Worm (Caenorhabditis elegans) whole organism, L3 larva: ENCODE measurements around the gene T07D3.2.

Experiments
- R02D3.7 ChIP-seq: fragments of 150-350 bp; optimal IDR thresholded peaks from 2 replicates; lab custom pipeline; 2014; ENCODE audit warnings: missing biosample characterization, missing genetic modification characterization
- ZK546.5 ChIP-seq: sonication (generic microtip); optimal IDR thresholded peaks from 2 replicates; lab custom pipeline; 2017; ENCODE audit warnings: missing biosample characterization, missing genetic modification characterization
- aly-2 ChIP-seq: fragments of 150-350 bp; optimal IDR thresholded peaks from 2 replicates; lab custom pipeline; 2014; ENCODE audit warnings: missing biosample characterization, missing genetic modification characterization
- ama-1 ChIP-seq: fragments of 150-350 bp; optimal IDR thresholded peaks from 2 replicates; lab custom pipeline; 2018
- ceh-16 ChIP-seq: sonication (generic microtip); optimal IDR thresholded peaks from 2 replicates; lab custom pipeline; 2017; ENCODE audit warnings: missing biosample characterization, missing genetic modification characterization
- ceh-28 ChIP-seq: fragments of 150-350 bp; optimal IDR thresholded peaks from 2 replicates; lab custom pipeline; 2014; ENCODE audit warnings: missing biosample characterization, missing genetic modification reagents, missing genetic modification characterization
- ceh-82 ChIP-seq: fragments of 150-350 bp; optimal IDR thresholded peaks from 2 replicates; lab custom pipeline; 2014; ENCODE audit warnings: missing biosample characterization, missing genetic modification characterization
- ceh-9 ChIP-seq: sonication (generic microtip); optimal IDR thresholded peaks from 2 replicates; lab custom pipeline; 2018; ENCODE audit warnings: missing biosample characterization, missing genetic modification characterization
- daf-12 ChIP-seq: fragments of 150-350 bp; optimal IDR thresholded peaks from 2 replicates; lab custom pipeline; 2014; ENCODE audit warnings: missing biosample characterization, missing genetic modification reagents, missing genetic modification characterization
- egl-27 ChIP-seq: sonication (generic microtip); optimal IDR thresholded peaks from 4 replicates; lab custom pipeline; 2017; ENCODE audit warnings: missing biosample characterization, missing genetic modification reagents, missing genetic modification characterization
- egl-5 ChIP-seq: fragments of 150-350 bp; optimal IDR thresholded peaks from 2 replicates; lab custom pipeline; 2017; ENCODE audit warnings: missing biosample characterization, missing genetic modification reagents, missing genetic modification characterization, inconsistent platforms
- elt-1 ChIP-seq: fragments of 150-350 bp; optimal IDR thresholded peaks from 2 replicates; lab custom pipeline; 2014; ENCODE audit warnings: missing biosample characterization, missing genetic modification characterization
- elt-2 ChIP-seq: sonication (generic microtip); optimal IDR thresholded peaks from 2 replicates; lab custom pipeline; 2016; ENCODE audit warnings: missing genetic modification reagents, mild to moderate bottlenecking, missing genetic modification characterization, missing compliant biosample characterization
- elt-3 ChIP-seq, 3 experiments: fragments of 150-350 bp in 1 of 3; sonication (generic microtip) in 2 of 3; optimal IDR thresholded peaks; 2 replicates in 2 of 3; 4 replicates in 1 of 3; lab custom pipeline; 2014 to 2017; ENCODE audit warnings: missing biosample characterization in 3 of 3, missing genetic modification characterization in 3 of 3
- eor-1 ChIP-seq, 2 experiments: fragments of 150-350 bp; optimal IDR thresholded peaks; 2 replicates each; lab custom pipeline; 2014 to 2018; ENCODE audit warnings: missing biosample characterization in 2 of 2, missing genetic modification characterization in 2 of 2
- fkh-10 ChIP-seq: sonication (generic microtip); optimal IDR thresholded peaks from 2 replicates; lab custom pipeline; 2017; ENCODE audit warnings: missing biosample characterization, missing genetic modification reagents, missing genetic modification characterization
- fkh-2 ChIP-seq: fragments of 150-350 bp; optimal IDR thresholded peaks from 2 replicates; lab custom pipeline; 2014; ENCODE audit warnings: missing biosample characterization, missing genetic modification reagents, missing genetic modification characterization
- fos-1 ChIP-seq: fragments of 150-350 bp; optimal IDR thresholded peaks from 2 replicates; lab custom pipeline; 2014; ENCODE audit warnings: missing biosample characterization, missing genetic modification characterization
- hmg-11 ChIP-seq: sonication (generic microtip); optimal IDR thresholded peaks from 2 replicates; lab custom pipeline; 2016; ENCODE audit warnings: missing genetic modification characterization, missing compliant biosample characterization
- lin-15B ChIP-seq: fragments of 150-350 bp; optimal IDR thresholded peaks from 2 replicates; lab custom pipeline; 2014; ENCODE audit warnings: missing biosample characterization, missing genetic modification characterization
- lin-39 ChIP-seq: fragments of 150-350 bp; optimal IDR thresholded peaks from 2 replicates; lab custom pipeline; 2018; ENCODE audit warnings: missing biosample characterization, missing genetic modification reagents, missing genetic modification characterization
- lsy-12 ChIP-seq: sonication (generic microtip); optimal IDR thresholded peaks from 2 replicates; lab custom pipeline; 2016; ENCODE audit warnings: mild to moderate bottlenecking, missing genetic modification characterization, missing compliant biosample characterization
- mdl-1 ChIP-seq: fragments of 150-350 bp; optimal IDR thresholded peaks from 2 replicates; lab custom pipeline; 2014; ENCODE audit warnings: missing biosample characterization, missing genetic modification characterization
- mml-1 ChIP-seq: fragments of 150-350 bp; sonication (generic microtip); optimal IDR thresholded peaks from 3 replicates; lab custom pipeline; 2014; ENCODE audit warnings: missing biosample characterization, missing genetic modification characterization
- nfya-1 ChIP-seq: sonication (generic microtip); optimal IDR thresholded peaks from 2 replicates; lab custom pipeline; 2017; ENCODE audit warnings: missing genetic modification characterization, mild to moderate bottlenecking, missing compliant biosample characterization, antibody characterized with exemption, moderate library complexity; ENCODE audit not compliant: insufficient read depth
- nhr-11 ChIP-seq: fragments of 150-350 bp; optimal IDR thresholded peaks from 2 replicates; lab custom pipeline; 2014; ENCODE audit warnings: missing biosample characterization, missing genetic modification characterization
- nhr-23 ChIP-seq: fragments of 150-350 bp; optimal IDR thresholded peaks from 2 replicates; lab custom pipeline; 2014; ENCODE audit warnings: missing biosample characterization, missing genetic modification reagents, missing genetic modification characterization
- nhr-237 ChIP-seq: fragments of 150-350 bp; optimal IDR thresholded peaks from 2 replicates; lab custom pipeline; 2014; ENCODE audit warnings: missing biosample characterization, missing genetic modification characterization
- nhr-25 ChIP-seq: sonication (generic microtip); optimal IDR thresholded peaks from 2 replicates; lab custom pipeline; 2017; ENCODE audit warnings: missing biosample characterization, missing genetic modification characterization
- nhr-43 ChIP-seq: sonication (generic microtip); optimal IDR thresholded peaks from 2 replicates; lab custom pipeline; 2016; ENCODE audit warnings: mild to moderate bottlenecking, missing genetic modification characterization, missing compliant biosample characterization; ENCODE audit not compliant: poor library complexity, severe bottlenecking
- nhr-67 ChIP-seq: fragments of 150-350 bp; optimal IDR thresholded peaks from 2 replicates; lab custom pipeline; 2014; ENCODE audit warnings: missing biosample characterization, missing genetic modification characterization
- nhr-76 ChIP-seq: fragments of 150-350 bp; sonication (generic microtip); optimal IDR thresholded peaks from 5 replicates; lab custom pipeline; 2014; ENCODE audit warnings: missing biosample characterization, missing genetic modification characterization
- nhr-77 ChIP-seq: fragments of 150-350 bp; optimal IDR thresholded peaks from 2 replicates; lab custom pipeline; 2014; ENCODE audit warnings: missing biosample characterization, missing genetic modification characterization
- pha-4 ChIP-seq: fragments of 150-350 bp; optimal IDR thresholded peaks from 2 replicates; lab custom pipeline; 2014; ENCODE audit warnings: missing biosample characterization, missing genetic modification reagents, missing genetic modification characterization
- pqm-1 ChIP-seq: fragments of 150-350 bp; optimal IDR thresholded peaks from 2 replicates; lab custom pipeline; 2017; ENCODE audit warnings: missing biosample characterization, missing genetic modification characterization, inconsistent platforms
- sea-2 ChIP-seq: fragments of 150-350 bp; sonication (generic microtip); optimal IDR thresholded peaks from 4 replicates; lab custom pipeline; 2014; ENCODE audit warnings: missing biosample characterization, missing genetic modification reagents, missing genetic modification characterization
- skn-1 ChIP-seq: fragments of 150-350 bp; optimal IDR thresholded peaks from 2 replicates; lab custom pipeline; 2014; ENCODE audit warnings: missing biosample characterization, missing genetic modification characterization
- snpc-4 ChIP-seq: fragments of 150-350 bp; optimal IDR thresholded peaks from 2 replicates; lab custom pipeline; 2014; ENCODE audit warnings: missing biosample characterization, missing genetic modification characterization
- tbx-2 ChIP-seq: sonication (generic microtip); optimal IDR thresholded peaks from 2 replicates; lab custom pipeline; 2016; ENCODE audit warnings: mild to moderate bottlenecking, missing genetic modification characterization, missing compliant biosample characterization
- unc-39 ChIP-seq: sonication (generic microtip); optimal IDR thresholded peaks from 4 replicates; lab custom pipeline; 2017; ENCODE audit warnings: missing biosample characterization, missing genetic modification characterization
- unc-62 ChIP-seq: fragments of 150-350 bp; sonication (generic microtip); optimal IDR thresholded peaks from 4 replicates; lab custom pipeline; 2014; ENCODE audit warnings: missing biosample characterization, missing genetic modification reagents, missing genetic modification characterization
- zag-1 ChIP-seq: fragments of 150-350 bp; optimal IDR thresholded peaks from 2 replicates; lab custom pipeline; 2014; ENCODE audit warnings: missing biosample characterization, missing genetic modification characterization
- ztf-11 ChIP-seq: fragments of 150-350 bp; optimal IDR thresholded peaks from 2 replicates; lab custom pipeline; 2014; ENCODE audit warnings: missing biosample characterization, missing genetic modification characterization
- ztf-4 ChIP-seq: fragments of 150-350 bp; optimal IDR thresholded peaks from 2 replicates; lab custom pipeline; 2014; ENCODE audit warnings: missing biosample characterization, missing genetic modification characterization

The T07D3.2 gene

DNA sequence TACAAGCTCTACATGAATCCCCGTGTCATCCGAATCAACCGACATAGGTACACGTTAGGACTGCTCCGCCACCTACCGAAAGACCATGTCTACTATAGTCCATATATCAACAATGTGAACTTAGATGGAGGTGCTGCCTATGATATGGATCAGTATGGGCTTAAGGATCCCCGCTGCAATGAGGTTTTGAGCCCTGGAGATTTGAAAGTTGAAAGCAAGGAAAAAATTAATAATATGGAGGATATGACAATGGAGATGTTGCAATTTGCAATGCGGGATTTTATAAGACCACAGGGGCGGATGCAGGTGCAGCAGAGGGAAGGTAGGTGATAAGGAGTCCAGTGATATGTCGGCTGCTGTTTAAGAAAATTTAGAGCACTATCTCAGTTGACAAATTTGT lies 32.4 kb upstream of the T07D3.2 start:
- TF ChIP-seq egl-27 (tag; lab: Kevin White, UChicago): no peak
- TF ChIP-seq daf-12: no peak
- no peak for TF ChIP-seq elt-2 (tag; lab: Kevin White, UChicago)
- no peak for TF ChIP-seq nhr-76
- TF ChIP-seq, all 47 proteins: peak for 0

DNA sequence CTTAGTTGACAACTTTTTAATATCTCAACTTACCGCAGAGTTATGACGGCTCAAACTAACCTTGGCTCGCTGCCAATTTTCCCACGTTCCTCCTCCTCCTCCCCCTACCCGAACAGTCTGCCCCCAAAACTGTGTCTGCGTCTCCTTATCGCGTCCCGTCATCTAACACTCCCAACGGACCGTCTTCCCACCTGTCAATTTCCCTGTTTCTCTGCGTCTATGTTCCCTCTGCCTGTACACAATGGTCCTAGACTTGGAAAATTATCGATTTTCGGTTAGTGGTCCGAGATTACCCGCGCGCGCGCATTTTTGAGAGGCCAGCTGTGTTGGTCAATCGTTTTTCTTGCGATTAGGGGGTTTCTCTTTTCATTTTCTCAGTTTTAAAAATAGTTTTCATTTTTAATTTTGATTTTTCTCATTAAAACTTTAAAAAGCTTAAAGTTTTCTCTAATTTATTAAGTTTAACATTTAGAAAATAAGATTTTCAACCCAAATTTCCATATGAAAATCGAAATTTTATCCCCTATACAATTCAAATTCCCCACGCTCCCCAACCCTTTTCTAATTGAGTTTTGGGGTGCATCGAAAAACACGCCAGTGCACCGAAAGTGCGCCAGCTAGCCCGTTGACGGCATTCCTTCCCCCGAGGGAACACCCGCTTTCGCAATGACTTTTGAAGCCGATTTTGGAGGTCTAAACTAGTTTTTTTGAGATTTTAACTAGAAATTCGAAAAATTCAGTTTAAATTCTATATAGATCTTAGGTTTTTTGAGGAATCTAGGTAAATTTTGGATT lies 28.5 kb upstream of the T07D3.2 start, which contains the start of gene alg-2:
Gene alg-2 (plus strand): TSS at position 220 of the 795 bp plus-strand sequence.
- TF ChIP-seq nhr-11: no peak
- no peak for TF ChIP-seq ztf-11 (tag; lab: Kevin White, UChicago)
- no peak for TF ChIP-seq nhr-43 (tag; lab: Kevin White, UChicago)
- no peak for TF ChIP-seq ceh-28
- TF ChIP-seq sea-2: no peak
- no peak for TF ChIP-seq fkh-10 (GFP tag; lab: Kevin White, UChicago)
- TF ChIP-seq pqm-1 (tag; lab: Kevin White, UChicago): peak; percentile 10
- no peak for TF ChIP-seq eor-1 (tag; optimal IDR thresholded peaks at IDR 0.05; lab: Kevin White, UChicago)
- no peak for TF ChIP-seq nhr-237 (tag; lab: Kevin White, UChicago)
- no peak for TF ChIP-seq ztf-4
- no peak for TF ChIP-seq egl-27 (tag; lab: Kevin White, UChicago)
- TF ChIP-seq ZK546.5 (tag; lab: Kevin White, UChicago): no peak
- no peak for TF ChIP-seq fos-1
- no peak for TF ChIP-seq aly-2 (tag; lab: Kevin White, UChicago)
- no peak for TF ChIP-seq fkh-2 (tag; lab: Kevin White, UChicago)
- no peak for TF ChIP-seq hmg-11 (tag; lab: Kevin White, UChicago)
- no peak for TF ChIP-seq lsy-12 (tag; lab: Kevin White, UChicago)
- TF ChIP-seq ama-1 (lab: Kevin White, UChicago): no peak
- TF ChIP-seq lin-39 (tag; lab: Kevin White, UChicago): peak; percentile 4
- peak; percentile 6 for TF ChIP-seq elt-1
- no peak for TF ChIP-seq unc-39 (tag; lab: Kevin White, UChicago)
- TF ChIP-seq elt-3 (tag; optimal IDR thresholded peaks at IDR 0.05; lab: Kevin White, UChicago): no peak
- no peak for TF ChIP-seq R02D3.7 (tag; lab: Kevin White, UChicago)
- no peak for TF ChIP-seq nhr-76
- TF ChIP-seq nhr-23 (tag; lab: Kevin White, UChicago): no peak
- TF ChIP-seq nhr-77 (tag; lab: Kevin White, UChicago): no peak
- TF ChIP-seq skn-1 (tag; lab: Kevin White, UChicago): no peak
- TF ChIP-seq mml-1 (tag; lab: Kevin White, UChicago): no peak
- no peak for TF ChIP-seq daf-12
- peak; percentile 44 for TF ChIP-seq pha-4 (tag; lab: Kevin White, UChicago)
- no peak for TF ChIP-seq zag-1
- peak; percentile 31 for TF ChIP-seq elt-2 (tag; lab: Kevin White, UChicago)
- TF ChIP-seq egl-5 (tag; lab: Kevin White, UChicago): no peak
- no peak for TF ChIP-seq mdl-1 (tag; lab: Kevin White, UChicago)
- no peak for TF ChIP-seq nhr-67 (tag; lab: Kevin White, UChicago)
- TF ChIP-seq ceh-16: no peak
- TF ChIP-seq snpc-4 (tag; lab: Kevin White, UChicago): peak; percentile 73
- TF ChIP-seq lin-15B (tag; lab: Kevin White, UChicago): peak; percentile 54
- no peak for TF ChIP-seq ceh-9 (tag; lab: Kevin White, UChicago)
- TF ChIP-seq tbx-2 (tag; lab: Kevin White, UChicago): no peak
- TF ChIP-seq nhr-25 (tag; lab: Kevin White, UChicago): no peak
- TF ChIP-seq nfya-1: no peak
- TF ChIP-seq ceh-82 (tag; lab: Kevin White, UChicago): no peak
- TF ChIP-seq unc-62 (GFP tag; lab: Kevin White, UChicago): no peak
